Fruit fly (Drosophila melanogaster): ENCODE measurements around the gene mRpL30.

DNA sequence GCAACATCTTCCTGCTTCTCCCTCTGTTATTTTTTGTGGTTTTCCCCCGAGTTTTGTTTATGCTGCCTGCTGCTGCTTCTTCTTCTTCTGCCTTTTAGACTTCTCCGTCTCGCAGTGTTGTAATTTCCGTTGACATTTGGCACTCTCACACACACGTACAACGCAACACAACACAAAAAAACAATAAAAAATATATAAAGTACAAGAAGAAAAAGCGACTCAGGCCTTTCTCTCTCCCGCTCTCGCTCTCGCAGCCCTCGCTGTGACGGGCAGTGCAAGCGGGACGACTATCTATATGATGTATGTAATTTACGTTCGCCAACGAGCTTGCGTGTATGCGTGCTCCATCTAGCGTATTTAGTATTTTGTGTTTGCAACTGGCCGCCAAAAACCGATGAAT, 38.5 kb downstream of the mRpL30 start:
- TF ChIP-seq pan (optimal IDR thresholded peaks at IDR 0.05) = no peak
- TF ChIP-seq usp (GFP tag; optimal IDR thresholded peaks at IDR 0.05) = no peak
- TF ChIP-seq EcR (GFP tag; optimal IDR thresholded peaks at IDR 0.05) = no peak
- no peak for TF ChIP-seq Dll (optimal IDR thresholded peaks at IDR 0.05)
- TF ChIP-seq psq (optimal IDR thresholded peaks at IDR 0.05) = no peak
- TF ChIP-seq CG8478 (optimal IDR thresholded peaks at IDR 0.05) = peak; percentile 80

Data from whole organism.